Worm (Caenorhabditis elegans) whole organism, mixed stage, embryonic: ENCODE data around the gene clec-9.

Experiments used
- ces-1 ChIP-seq: fragments of 150-350 bp; optimal IDR thresholded peaks from 2 replicates; lab custom pipeline; 2014; ENCODE audit warnings: missing biosample characterization, missing genetic modification reagents, missing genetic modification characterization
- mab-5 ChIP-seq: fragments of 150-350 bp; optimal IDR thresholded peaks from 2 replicates; lab custom pipeline; 2014; ENCODE audit warnings: missing biosample characterization, missing genetic modification characterization
- mls-2 ChIP-seq: sonication (generic microtip); optimal IDR thresholded peaks from 2 replicates; lab custom pipeline; 2016; ENCODE audit warnings: mild to moderate bottlenecking, missing genetic modification characterization, moderate library complexity, missing compliant biosample characterization
- pha-4 ChIP-seq: fragments of 150-350 bp; optimal IDR thresholded peaks from 2 replicates; lab custom pipeline; 2018; ENCODE audit warnings: missing biosample characterization, missing genetic modification reagents, missing genetic modification characterization
- snpc-4 ChIP-seq: fragments of 150-350 bp; optimal IDR thresholded peaks from 2 replicates; lab custom pipeline; 2014; ENCODE audit warnings: missing biosample characterization, missing genetic modification characterization
- unc-62 ChIP-seq: fragments of 150-350 bp; optimal IDR thresholded peaks from 2 replicates; lab custom pipeline; 2014; ENCODE audit warnings: missing biosample characterization, missing genetic modification reagents, missing genetic modification characterization
- ztf-11 ChIP-seq: fragments of 150-350 bp; optimal IDR thresholded peaks from 2 replicates; lab custom pipeline; 2014; ENCODE audit warnings: missing biosample characterization, missing genetic modification characterization

DNA sequence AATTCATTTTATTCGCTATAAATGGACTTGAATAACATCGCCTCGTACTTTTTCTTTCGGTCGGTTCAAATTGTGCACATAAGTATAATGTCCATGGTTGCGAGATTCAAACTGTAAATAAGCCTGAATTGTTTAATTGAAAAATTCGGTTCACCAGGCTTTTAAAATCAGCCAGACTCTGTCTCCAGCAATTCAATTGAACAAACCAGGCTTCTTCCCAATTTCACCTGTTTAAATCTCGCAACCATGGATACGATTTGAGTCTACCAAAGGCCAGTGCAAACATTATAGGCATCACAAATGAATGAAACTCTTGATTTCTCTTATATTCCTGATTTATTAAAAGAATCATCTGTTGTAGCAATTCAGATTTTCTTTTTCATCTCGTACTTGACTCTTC lies 25.2 kb upstream of the clec-9 start, which contains the start of gene srz-100:
- TF ChIP-seq pha-4 (tag; lab: Kevin White, UChicago): no peak
- TF ChIP-seq ztf-11 (tag; lab: Kevin White, UChicago): no peak
- no peak for TF ChIP-seq snpc-4 (tag; lab: Kevin White, UChicago)
- TF ChIP-seq mab-5 (tag; lab: Kevin White, UChicago): no peak
- TF ChIP-seq mls-2: no peak
- no peak for TF ChIP-seq ces-1 (GFP tag; lab: Kevin White, UChicago)
- TF ChIP-seq unc-62 (GFP tag; lab: Kevin White, UChicago): no peak
